Worm (Caenorhabditis elegans) whole organism, late embryonic: ENCODE results near the gene ric-4.

ENCODE experiments used
- C38D4.7 ChIP-seq: fragments of 200-800 bp; sonication (Bioruptor generic); optimal IDR thresholded peaks from 2 replicates; lab custom pipeline; 2018; ENCODE audit warnings: mild to moderate bottlenecking, missing genetic modification characterization, moderate library complexity, missing compliant biosample characterization
- ahr-1 ChIP-seq: sonication (generic microtip); optimal IDR thresholded peaks from 2 replicates; lab custom pipeline; 2016; ENCODE audit warnings: missing genetic modification characterization, missing compliant biosample characterization
- ceh-18 ChIP-seq: sonication (generic microtip); optimal IDR thresholded peaks from 2 replicates; lab custom pipeline; 2016; ENCODE audit warnings: missing genetic modification characterization, missing compliant biosample characterization
- ceh-34 ChIP-seq: sonication (generic microtip); optimal IDR thresholded peaks from 2 replicates; lab custom pipeline; 2016; ENCODE audit warnings: mild to moderate bottlenecking, missing genetic modification characterization, missing compliant biosample characterization
- ceh-6 ChIP-seq: fragments of 200-800 bp; sonication (Bioruptor generic); optimal IDR thresholded peaks from 2 replicates; lab custom pipeline; 2018; ENCODE audit warnings: mild to moderate bottlenecking, missing genetic modification characterization, missing compliant biosample characterization
- elt-2 ChIP-seq: sonication (generic microtip); optimal IDR thresholded peaks from 2 replicates; lab custom pipeline; 2016; ENCODE audit warnings: missing genetic modification reagents, missing genetic modification characterization, missing compliant biosample characterization
- fax-1 ChIP-seq: sonication (generic microtip); optimal IDR thresholded peaks from 2 replicates; lab custom pipeline; 2016; ENCODE audit warnings: missing genotype, missing genetic modification characterization, missing compliant biosample characterization
- pqm-1 ChIP-seq: sonication (generic microtip); optimal IDR thresholded peaks from 2 replicates; lab custom pipeline; 2016; ENCODE audit warnings: missing genetic modification characterization, missing compliant biosample characterization
- sox-4 ChIP-seq: sonication (generic microtip); optimal IDR thresholded peaks from 2 replicates; lab custom pipeline; 2017; ENCODE audit warnings: mild to moderate bottlenecking, missing genetic modification characterization, inconsistent platforms, missing compliant biosample characterization
- tbx-2 ChIP-seq: sonication (generic microtip); optimal IDR thresholded peaks from 2 replicates; lab custom pipeline; 2016; ENCODE audit warnings: missing genetic modification characterization, missing compliant biosample characterization
- unc-42 ChIP-seq: sonication (generic microtip); optimal IDR thresholded peaks from 2 replicates; lab custom pipeline; 2016; ENCODE audit warnings: missing genotype, missing genetic modification characterization, missing compliant biosample characterization
- zip-5 ChIP-seq: sonication (generic microtip); optimal IDR thresholded peaks from 2 replicates; lab custom pipeline; 2016; ENCODE audit warnings: missing genetic modification characterization, missing compliant biosample characterization

- no peak for TF ChIP-seq fax-1 (tag; lab: Kevin White, UChicago)
- no peak for TF ChIP-seq sox-4 (tag; lab: Kevin White, UChicago)
- TF ChIP-seq ceh-18 (tag; lab: Kevin White, UChicago): no peak
- no peak for TF ChIP-seq ceh-34 (tag; lab: Kevin White, UChicago)
- TF ChIP-seq C38D4.7 (GFP tag; lab: Kevin White, UChicago): no peak
- TF ChIP-seq elt-2 (tag; lab: Kevin White, UChicago): no peak
- no peak for TF ChIP-seq tbx-2 (tag; lab: Kevin White, UChicago)
- no peak for TF ChIP-seq zip-5 (tag; lab: Kevin White, UChicago)
- no peak for TF ChIP-seq ceh-6
- no peak for TF ChIP-seq pqm-1 (tag; lab: Kevin White, UChicago)
- no peak for TF ChIP-seq ahr-1 (tag; lab: Kevin White, UChicago)
- no peak for TF ChIP-seq unc-42
Observed at ce11 chrV:10260460-10260859, 9.7 kb downstream of the ric-4 start, which contains the start of gene sri-18.
